Worm (Caenorhabditis elegans) whole organism, L4 larva: Measurements from ENCODE around the gene col-38.
A peak's percentile ranks its signal among the peaks of the same experiment; 100 is the strongest.

Experiments
- F26F4.8 ChIP-seq: fragments of 200-800 bp; sonication (Bioruptor generic); conservative IDR thresholded peaks from 2 replicates; pipeline ENCODE4 v1.3.6; 2022; ENCODE audit warnings: missing genetic modification characterization, missing compliant biosample characterization
- ces-1 ChIP-seq: fragments of 150-350 bp; sonication (generic microtip); optimal IDR thresholded peaks from 4 replicates; lab custom pipeline; 2014; ENCODE audit warnings: missing biosample characterization, missing genetic modification reagents, missing genetic modification characterization
- lin-13 ChIP-seq: fragments of 150-350 bp; optimal IDR thresholded peaks from 2 replicates; lab custom pipeline; 2014; ENCODE audit warnings: missing biosample characterization, missing genetic modification reagents, missing genetic modification characterization
- nhr-102 ChIP-seq: sonication (generic microtip); optimal IDR thresholded peaks from 2 replicates; lab custom pipeline; 2016; ENCODE audit warnings: mild to moderate bottlenecking, missing genetic modification characterization, moderate library complexity, missing compliant biosample characterization
- nhr-41 ChIP-seq: fragments of 200-800 bp; sonication (Bioruptor generic); IDR thresholded peaks from 2 replicates; pipeline ENCODE4 v1.3.6; 2022; ENCODE audit warnings: missing genetic modification reagents, missing genetic modification characterization, missing compliant biosample characterization
- unc-130 ChIP-seq: sonication (generic microtip); optimal IDR thresholded peaks from 2 replicates; lab custom pipeline; 2016; ENCODE audit warnings: missing genetic modification reagents, missing genetic modification characterization, missing compliant biosample characterization

- TF ChIP-seq lin-13 (GFP tag; lab: Kevin White, UChicago): no peak
- TF ChIP-seq F26F4.8 (GFP tag; lab: Robert Waterston, UW): no peak
- TF ChIP-seq nhr-102 (tag; lab: Kevin White, UChicago): no peak
- TF ChIP-seq ces-1 (GFP tag; lab: Kevin White, UChicago): peak; percentile 82
- no peak for TF ChIP-seq nhr-41 (GFP tag; lab: Robert Waterston, UW)
- no peak for TF ChIP-seq unc-130 (GFP tag; lab: Kevin White, UChicago)
Observed at ce11 chrII:8559188-8559587, 9.7 kb downstream of the col-38 start.
